Worm (Caenorhabditis elegans): ENCODE measurements around the gene Y54H5A.2.

ce11 chrIII:5190671-5191174 is 41.3 kb upstream of the Y54H5A.2 start, which contains the start of gene hira-1:
- TF ChIP-seq scrt-1 (GFP tag; IDR thresholded peaks at IDR 0.05) (no peak), tbx-37 (GFP tag; conservative IDR thresholded peaks at IDR 0.05) (no peak), hnd-1 (tag; optimal IDR thresholded peaks at IDR 0.05) (no peak), pes-1 (GFP tag; IDR thresholded peaks at IDR 0.05) (no peak)

All from whole organism, early embryonic.